Worm (Caenorhabditis elegans) whole organism, young adult: Measurements from ENCODE around the gene cdr-6.

Source experiments
- hlh-12 ChIP-seq: sonication (generic microtip); optimal IDR thresholded peaks from 2 replicates; lab custom pipeline; 2016; ENCODE audit warnings: missing genetic modification characterization, missing compliant biosample characterization
- mcd-1 ChIP-seq: fragments of 200-800 bp; sonication (Bioruptor generic); IDR thresholded peaks from 2 replicates; pipeline ENCODE4 v1.3.6; 2022; ENCODE audit warnings: missing genetic modification reagents, missing genetic modification characterization, missing compliant biosample characterization
- ztf-22 ChIP-seq: fragments of 200-800 bp; sonication (Bioruptor generic); optimal IDR thresholded peaks from 2 replicates; lab custom pipeline; 2018; ENCODE audit warnings: mild to moderate bottlenecking, missing genetic modification characterization, moderate library complexity, missing compliant biosample characterization

- TF ChIP-seq mcd-1 (GFP tag; lab: Robert Waterston, UW) (no peak), ztf-22 (GFP tag; lab: Kevin White, UChicago) (no peak), hlh-12 (no peak)
These were observed 33.4 kb upstream of the cdr-6 start, which contains the start of the genes pals-38 and C54D10.9 for ce11 chrV:12446895-12447294.
